Worm (Caenorhabditis elegans) whole organism, L4 larva: ENCODE results near the gene srw-13.

ENCODE experiments used
- ZK546.5 ChIP-seq, 2 experiments: sonication (generic microtip); optimal IDR thresholded peaks; 2 replicates each; lab custom pipeline; 2017; ENCODE audit warnings: missing biosample characterization in 2 of 2, missing genetic modification characterization in 2 of 2
- egl-27 ChIP-seq: sonication (generic microtip); optimal IDR thresholded peaks from 3 replicates; lab custom pipeline; 2017; ENCODE audit warnings: missing biosample characterization, missing genetic modification reagents, missing genetic modification characterization
- fkh-10 ChIP-seq: fragments of 150-350 bp; optimal IDR thresholded peaks from 2 replicates; lab custom pipeline; 2014; ENCODE audit warnings: missing biosample characterization, missing genetic modification reagents, missing genetic modification characterization

- TF ChIP-seq fkh-10 (GFP tag; lab: Kevin White, UChicago) (no peak), ZK546.5 (tag; optimal IDR thresholded peaks at IDR 0.05; lab: Kevin White, UChicago) (no peak), egl-27 (tag; lab: Kevin White, UChicago) (no peak)
Observed at ce11 chrV:15253529-15253928, 21.2 kb downstream of the srw-13 start, which contains the start of gene srbc-75.
